Worm (Caenorhabditis elegans) whole organism, L2 larva: ENCODE results near the gene W02B3.7.
"Not testable (repeated sequence)": the region's sequence is repeated elsewhere in the genome, so short reads cannot be mapped to it uniquely, and the experiment has no call there.

Experiments
- C34F6.9 ChIP-seq: fragments of 150-350 bp; optimal IDR thresholded peaks from 2 replicates; lab custom pipeline; 2014; ENCODE audit warnings: missing biosample characterization, missing genetic modification characterization
- F13H6.1 ChIP-seq: sonication (generic microtip); optimal IDR thresholded peaks from 2 replicates; lab custom pipeline; 2016; ENCODE audit warnings: missing genetic modification characterization, missing compliant biosample characterization
- R02D3.7 ChIP-seq: fragments of 150-350 bp; optimal IDR thresholded peaks from 2 replicates; lab custom pipeline; 2014; ENCODE audit warnings: missing biosample characterization, missing genetic modification characterization
- ZK546.5 ChIP-seq: sonication (generic microtip); optimal IDR thresholded peaks from 2 replicates; lab custom pipeline; 2017; ENCODE audit warnings: missing biosample characterization, missing genetic modification characterization
- ama-1 ChIP-seq: fragments of 150-350 bp; optimal IDR thresholded peaks from 2 replicates; lab custom pipeline; 2018; ENCODE audit warnings: inconsistent platforms
- blmp-1 ChIP-seq: sonication (generic microtip); optimal IDR thresholded peaks from 2 replicates; lab custom pipeline; 2017; ENCODE audit warnings: missing genetic modification characterization, mild to moderate bottlenecking, missing compliant biosample characterization, antibody characterized with exemption, moderate library complexity; ENCODE audit not compliant: insufficient read depth
- crh-2 ChIP-seq: sonication (generic microtip); optimal IDR thresholded peaks from 2 replicates; lab custom pipeline; 2017; ENCODE audit warnings: missing biosample characterization, missing genetic modification characterization
- egl-27 ChIP-seq: sonication (generic microtip); optimal IDR thresholded peaks from 3 replicates; lab custom pipeline; 2017; ENCODE audit warnings: missing biosample characterization, missing genetic modification reagents, missing genetic modification characterization
- elt-1 ChIP-seq: fragments of 150-350 bp; optimal IDR thresholded peaks from 2 replicates; lab custom pipeline; 2014; ENCODE audit warnings: missing biosample characterization, missing genetic modification characterization
- elt-3 ChIP-seq: sonication (generic microtip); optimal IDR thresholded peaks from 2 replicates; lab custom pipeline; 2017; ENCODE audit warnings: missing biosample characterization, missing genetic modification characterization
- gmeb-1 ChIP-seq: fragments of 150-350 bp; optimal IDR thresholded peaks from 2 replicates; lab custom pipeline; 2014; ENCODE audit warnings: missing biosample characterization, missing genetic modification characterization
- lin-11 ChIP-seq: fragments of 150-350 bp; sonication (generic microtip); optimal IDR thresholded peaks from 2 replicates; lab custom pipeline; 2014; ENCODE audit warnings: missing biosample characterization, missing genetic modification characterization, inconsistent platforms, mixed read lengths
- lin-13 ChIP-seq: fragments of 150-350 bp; optimal IDR thresholded peaks from 2 replicates; lab custom pipeline; 2014; ENCODE audit warnings: missing biosample characterization, missing genetic modification reagents, missing genetic modification characterization
- lin-39 ChIP-seq: fragments of 150-350 bp; optimal IDR thresholded peaks from 2 replicates; lab custom pipeline; 2014; ENCODE audit warnings: missing biosample characterization, missing genetic modification reagents, missing genetic modification characterization
- mab-5 ChIP-seq: fragments of 150-350 bp; optimal IDR thresholded peaks from 2 replicates; lab custom pipeline; 2014; ENCODE audit warnings: missing biosample characterization, missing genetic modification characterization
- mbf-1 ChIP-seq: sonication (generic microtip); optimal IDR thresholded peaks from 2 replicates; lab custom pipeline; 2017; ENCODE audit warnings: missing biosample characterization, missing genetic modification characterization
- mdl-1 ChIP-seq, 2 experiments: fragments of 150-350 bp in 1 of 2; sonication (generic microtip) in 1 of 2; optimal IDR thresholded peaks; 2 replicates each; lab custom pipeline; 2017; ENCODE audit warnings: missing biosample characterization in 2 of 2, missing genetic modification characterization in 2 of 2
- nhr-10 ChIP-seq: sonication (generic microtip); optimal IDR thresholded peaks from 2 replicates; lab custom pipeline; 2017; ENCODE audit warnings: missing biosample characterization, missing genetic modification characterization
- nhr-11 ChIP-seq: fragments of 150-350 bp; optimal IDR thresholded peaks from 2 replicates; lab custom pipeline; 2014; ENCODE audit warnings: missing biosample characterization, missing genetic modification characterization
- nhr-129 ChIP-seq: fragments of 150-350 bp; optimal IDR thresholded peaks from 2 replicates; lab custom pipeline; 2014; ENCODE audit warnings: missing biosample characterization, missing genetic modification characterization
- nhr-21 ChIP-seq: fragments of 150-350 bp; optimal IDR thresholded peaks from 2 replicates; lab custom pipeline; 2014; ENCODE audit warnings: missing biosample characterization, missing genetic modification characterization
- nhr-23 ChIP-seq: fragments of 150-350 bp; optimal IDR thresholded peaks from 2 replicates; lab custom pipeline; 2014; ENCODE audit warnings: missing biosample characterization, missing genetic modification reagents, missing genetic modification characterization
- nhr-237 ChIP-seq: fragments of 150-350 bp; optimal IDR thresholded peaks from 2 replicates; lab custom pipeline; 2014; ENCODE audit warnings: missing biosample characterization, missing genetic modification characterization
- nhr-25 ChIP-seq: fragments of 150-350 bp; sonication (generic microtip); optimal IDR thresholded peaks from 3 replicates; lab custom pipeline; 2014; ENCODE audit warnings: missing biosample characterization, missing genetic modification characterization
- nhr-6 ChIP-seq: fragments of 150-350 bp; optimal IDR thresholded peaks from 2 replicates; lab custom pipeline; 2014; ENCODE audit warnings: missing biosample characterization, missing genetic modification characterization
- peb-1 ChIP-seq: fragments of 150-350 bp; optimal IDR thresholded peaks from 2 replicates; lab custom pipeline; 2014; ENCODE audit warnings: missing biosample characterization, missing genetic modification characterization
- sem-4 ChIP-seq: fragments of 150-350 bp; optimal IDR thresholded peaks from 2 replicates; lab custom pipeline; 2014; ENCODE audit warnings: missing biosample characterization, missing genetic modification reagents, missing genetic modification characterization
- sma-3 ChIP-seq: sonication (generic microtip); optimal IDR thresholded peaks from 2 replicates; lab custom pipeline; 2016; ENCODE audit warnings: missing genetic modification reagents, missing genetic modification characterization, missing compliant biosample characterization
- sma-9 ChIP-seq, 2 experiments: fragments of 150-350 bp in 1 of 2; sonication (generic microtip) in 1 of 2; optimal IDR thresholded peaks; 2 replicates each; lab custom pipeline; 2014 to 2016; ENCODE audit warnings: missing genetic modification characterization in 2 of 2, mild to moderate bottlenecking in 1 of 2, missing biosample characterization in 1 of 2, missing compliant biosample characterization in 1 of 2, missing genetic modification reagents in 1 of 2, moderate library complexity in 1 of 2
- unc-39 ChIP-seq: fragments of 150-350 bp; optimal IDR thresholded peaks from 2 replicates; lab custom pipeline; 2014; ENCODE audit warnings: missing biosample characterization, missing genetic modification characterization
- unc-55 ChIP-seq: fragments of 150-350 bp; sonication (generic microtip); optimal IDR thresholded peaks from 3 replicates; lab custom pipeline; 2014; ENCODE audit warnings: missing biosample characterization, missing genetic modification reagents, missing genetic modification characterization
- zag-1 ChIP-seq: fragments of 150-350 bp; optimal IDR thresholded peaks from 2 replicates; lab custom pipeline; 2014; ENCODE audit warnings: missing biosample characterization, missing genetic modification characterization
- ztf-11 ChIP-seq: sonication (generic microtip); optimal IDR thresholded peaks from 2 replicates; lab custom pipeline; 2017; ENCODE audit warnings: missing biosample characterization, missing genetic modification characterization
- ztf-4 ChIP-seq: fragments of 150-350 bp; optimal IDR thresholded peaks from 2 replicates; lab custom pipeline; 2014; ENCODE audit warnings: missing biosample characterization, missing genetic modification characterization

W02B3.7 gene

DNA sequence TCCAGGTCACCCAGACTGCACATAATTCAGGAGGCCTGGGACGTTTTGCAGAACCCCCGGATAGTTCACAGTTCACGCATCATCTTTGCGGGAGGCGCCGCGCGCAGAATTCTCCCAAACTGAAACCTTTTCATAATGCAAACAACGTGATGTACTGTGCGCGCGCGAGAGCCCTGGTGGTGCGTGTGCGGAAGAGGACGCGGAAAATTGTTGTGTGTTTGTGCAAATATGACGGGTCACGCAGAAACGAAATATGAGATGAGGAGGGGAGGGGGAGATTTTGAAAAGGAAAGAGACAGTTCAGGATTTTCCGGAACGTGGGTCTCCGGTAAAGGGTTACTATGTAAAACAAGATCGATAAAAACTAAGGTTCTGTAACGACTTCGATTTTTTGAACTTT, 18.2 kb upstream of the W02B3.7 start:
- TF ChIP-seq egl-27 (tag; lab: Kevin White, UChicago): no peak
- no peak for TF ChIP-seq ztf-11
- no peak for TF ChIP-seq nhr-129
- TF ChIP-seq sem-4 (tag; lab: Kevin White, UChicago): no peak
- TF ChIP-seq mdl-1 (tag; optimal IDR thresholded peaks at IDR 0.05; lab: Kevin White, UChicago): no peak

DNA sequence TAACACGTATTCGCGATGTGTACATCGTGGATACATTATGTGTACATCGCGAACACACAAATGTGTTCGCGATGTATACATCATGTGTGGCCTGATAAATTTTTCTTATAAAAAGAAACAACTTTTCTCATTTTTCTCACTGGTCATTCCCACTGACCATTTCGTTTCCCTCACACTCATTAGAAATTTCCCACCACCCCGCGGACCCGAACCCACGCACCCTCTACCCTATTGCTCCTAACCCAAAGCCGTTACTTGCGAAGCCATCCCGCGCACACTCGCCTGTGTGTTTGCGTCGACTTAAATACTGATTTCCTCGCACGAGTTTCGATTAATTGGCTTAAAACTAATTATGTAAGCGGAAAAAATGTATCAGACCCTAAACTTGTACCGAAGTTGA, 7.0 kb upstream of the W02B3.7 start:
- TF ChIP-seq ztf-4 (tag; lab: Kevin White, UChicago) (no peak), nhr-21 (tag; lab: Kevin White, UChicago) (no peak), mbf-1 (tag; lab: Kevin White, UChicago) (no peak), peb-1 (no peak)

DNA sequence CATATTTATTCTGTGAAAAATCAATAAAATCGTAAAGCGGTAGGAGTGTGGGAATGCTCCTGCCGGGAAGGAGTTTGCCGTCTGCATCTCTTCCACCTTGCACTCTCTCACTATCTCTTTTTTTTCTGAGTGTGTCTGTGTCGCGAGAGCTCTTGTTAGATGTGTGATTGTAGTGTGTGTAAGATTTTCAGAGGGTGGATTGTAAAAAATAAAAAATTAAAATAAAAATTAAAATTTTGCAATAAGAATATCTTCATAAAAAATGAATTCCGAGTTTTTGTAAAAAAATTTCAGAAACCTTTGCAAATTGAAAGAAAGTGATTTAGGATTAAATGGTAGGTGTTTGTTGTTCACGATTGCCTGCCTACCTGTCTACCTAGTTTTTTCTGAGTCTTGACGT, 4.5 kb upstream of the W02B3.7 start, which contains the start of gene sel-15:
Gene sel-15, minus strand, starts transcription at position 101 of the 400 bp plus-strand sequence.
- TF ChIP-seq nhr-23 (tag; lab: Kevin White, UChicago) (no peak), ztf-4 (tag; lab: Kevin White, UChicago) (no peak), unc-39 (tag; lab: Kevin White, UChicago) (no peak), lin-39 (tag; lab: Kevin White, UChicago) (no peak), lin-11 (no peak), sma-9 (GFP tag; optimal IDR thresholded peaks at IDR 0.05; lab: Kevin White, UChicago) (no peak), sma-9 (tag; optimal IDR thresholded peaks at IDR 0.05; lab: Kevin White, UChicago) (no peak), ZK546.5 (tag; lab: Kevin White, UChicago) (no peak), nhr-6 (no peak), sma-3 (no peak), mbf-1 (tag; lab: Kevin White, UChicago) (no peak), R02D3.7 (tag; lab: Kevin White, UChicago) (no peak), mab-5 (no peak)

DNA sequence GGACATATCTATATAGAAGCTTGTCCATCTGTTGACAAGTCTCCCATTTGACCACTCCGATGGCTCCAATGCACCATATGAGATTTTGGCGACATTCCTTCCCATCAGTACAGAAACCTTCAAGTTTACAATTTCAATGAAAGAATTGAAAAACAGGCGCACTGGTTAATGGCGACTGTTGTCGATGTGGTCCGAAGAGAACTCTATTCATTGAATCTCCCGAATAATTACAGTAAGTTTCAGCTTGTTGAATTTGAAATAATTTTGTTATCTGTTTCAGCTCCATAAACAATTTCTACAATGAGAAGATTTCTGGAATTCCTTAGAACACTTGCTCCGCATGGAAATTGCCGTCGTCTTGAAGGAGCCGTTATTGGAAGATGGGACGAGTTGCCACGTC, 3.0 kb downstream of the W02B3.7 start, which contains the start of gene elf-1:
Gene elf-1, plus strand, starts transcription at position 301 of the 400 bp plus-strand sequence.
- TF ChIP-seq gmeb-1 (tag; lab: Kevin White, UChicago); mab-5; lin-13 (GFP tag; lab: Kevin White, UChicago): not testable (repeated sequence)

DNA sequence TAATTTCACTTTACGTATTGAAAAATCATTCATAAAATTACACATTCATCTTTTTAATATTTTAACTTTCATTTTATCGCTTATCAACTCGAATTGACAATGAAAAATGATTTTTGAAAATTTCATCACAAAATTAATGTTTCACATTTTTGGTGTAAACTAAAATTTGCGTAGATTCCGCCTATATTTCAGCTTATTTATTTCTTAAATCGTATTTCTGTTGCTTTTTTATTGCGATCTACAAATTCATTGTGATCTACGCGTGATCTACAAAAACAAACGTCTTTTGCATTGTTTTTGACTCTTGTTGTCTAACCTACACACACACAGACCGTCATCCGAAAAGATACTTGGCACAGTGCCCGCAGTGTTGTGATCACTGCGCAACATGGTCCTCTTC, 3.8 kb downstream of the W02B3.7 start:
- no peak for TF ChIP-seq F13H6.1 (tag; lab: Kevin White, UChicago)
- no peak for TF ChIP-seq elt-1 (tag; lab: Kevin White, UChicago)
- no peak for TF ChIP-seq gmeb-1 (tag; lab: Kevin White, UChicago)
- no peak for TF ChIP-seq blmp-1 (tag; lab: Kevin White, UChicago)
- no peak for TF ChIP-seq egl-27 (tag; lab: Kevin White, UChicago)
- TF ChIP-seq nhr-21 (tag; lab: Kevin White, UChicago): no peak
- no peak for TF ChIP-seq crh-2 (tag; lab: Kevin White, UChicago)
- TF ChIP-seq nhr-10: no peak
- no peak for TF ChIP-seq mdl-1 (tag; optimal IDR thresholded peaks at IDR 0.05; lab: Kevin White, UChicago)
- no peak for TF ChIP-seq unc-55 (GFP tag; lab: Kevin White, UChicago)
- no peak for TF ChIP-seq ZK546.5 (tag; lab: Kevin White, UChicago)
- TF ChIP-seq, all 48 proteins: peak for 0

DNA sequence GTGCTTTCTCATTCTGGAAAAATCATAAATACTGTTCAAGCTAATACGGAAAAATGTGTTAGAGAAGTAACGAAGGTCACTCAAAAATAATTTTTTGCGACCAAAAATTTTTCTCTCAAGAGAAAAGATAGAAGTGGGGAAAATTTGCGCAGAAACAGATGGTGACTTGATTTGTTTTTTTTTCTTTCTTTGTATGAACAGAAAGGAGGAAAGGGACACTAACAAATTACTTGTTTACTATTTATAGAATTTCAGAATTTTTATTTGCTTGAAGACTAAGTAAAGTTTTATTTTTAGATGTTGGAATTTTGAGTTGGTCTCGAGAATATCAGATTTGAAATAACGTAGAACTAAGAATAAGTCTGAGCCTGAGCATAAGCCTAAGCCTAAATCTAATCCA, 8.5 kb downstream of the W02B3.7 start, which contains the start of gene W02B3.4:
Gene W02B3.4, minus strand, starts transcription at position 101 of the 400 bp plus-strand sequence.
- TF ChIP-seq zag-1 (tag; lab: Kevin White, UChicago) (no peak), ama-1 (lab: Kevin White, UChicago) (no peak), nhr-25 (tag; lab: Kevin White, UChicago) (no peak), nhr-237 (no peak)

DNA sequence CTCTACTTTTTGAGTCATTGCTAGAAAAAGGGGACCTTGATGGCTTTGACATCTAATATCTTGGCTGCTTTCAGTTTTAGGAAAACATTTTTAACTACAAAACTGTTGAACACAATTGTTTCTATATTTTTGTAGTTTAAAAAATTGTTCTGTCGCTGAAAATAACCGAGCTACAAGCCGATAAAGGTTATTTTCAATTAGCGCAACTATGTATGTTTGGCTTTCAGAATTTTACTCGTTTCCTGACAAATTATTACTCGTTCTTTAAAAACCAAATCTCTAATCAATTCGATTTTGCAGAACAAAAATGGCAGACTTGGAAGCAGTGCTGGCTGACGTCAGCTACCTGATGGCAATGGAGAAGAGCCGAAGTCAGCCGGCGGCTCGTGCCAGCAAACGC, 16.0 kb downstream of the W02B3.7 start, which contains the start of gene grk-2:
Gene grk-2, plus strand, starts transcription at position 301 of the 400 bp plus-strand sequence.
- TF ChIP-seq sma-9 (GFP tag; optimal IDR thresholded peaks at IDR 0.05; lab: Kevin White, UChicago) (no peak), sma-9 (tag; optimal IDR thresholded peaks at IDR 0.05; lab: Kevin White, UChicago) (no peak), F13H6.1 (tag; lab: Kevin White, UChicago) (no peak), nhr-21 (tag; lab: Kevin White, UChicago) (no peak), lin-39 (tag; lab: Kevin White, UChicago) (no peak), elt-1 (tag; lab: Kevin White, UChicago) (no peak), nhr-6 (no peak), nhr-237 (no peak), nhr-11 (tag; lab: Kevin White, UChicago) (no peak), C34F6.9 (tag; lab: Kevin White, UChicago) (no peak), mdl-1 (tag; optimal IDR thresholded peaks at IDR 0.05; lab: Kevin White, UChicago) (no peak), gmeb-1 (tag; lab: Kevin White, UChicago) (no peak), elt-3 (tag; lab: Kevin White, UChicago) (no peak), mab-5 (no peak), lin-11 (no peak)
